Worm (Caenorhabditis elegans): ENCODE results near the gene R02F2.1.

Gene R02F2.1

ce11 chrIII:5499942-5500341 lies 1.7 kb upstream of the R02F2.1 start:
- TF ChIP-seq unc-55 (GFP tag; optimal IDR thresholded peaks at IDR 0.05) (no peak), nhr-11 (tag; optimal IDR thresholded peaks at IDR 0.05) (no peak), zag-1 (tag; optimal IDR thresholded peaks at IDR 0.05) (no peak), sma-3 (GFP tag; optimal IDR thresholded peaks at IDR 0.05) (no peak), gmeb-1 (tag; optimal IDR thresholded peaks at IDR 0.05) (no peak), nhr-25 (tag; optimal IDR thresholded peaks at IDR 0.05) (no peak), egl-27 (tag; optimal IDR thresholded peaks at IDR 0.05) (no peak), ZK546.5 (tag; optimal IDR thresholded peaks at IDR 0.05) (no peak), ztf-11 (tag; optimal IDR thresholded peaks at IDR 0.05) (no peak), blmp-1 (tag; optimal IDR thresholded peaks at IDR 0.05; ENCODE audit: insufficient read depth) (no peak), mdl-1 (tag; optimal IDR thresholded peaks at IDR 0.05) (no peak), nhr-21 (tag; optimal IDR thresholded peaks at IDR 0.05) (no peak), sma-9 (GFP tag; optimal IDR thresholded peaks at IDR 0.05) (no peak), sma-9 (tag; optimal IDR thresholded peaks at IDR 0.05) (no peak)

- TF ChIP-seq sma-3 (GFP tag; optimal IDR thresholded peaks at IDR 0.05) (no peak), nhr-21 (tag; optimal IDR thresholded peaks at IDR 0.05) (peak; percentile 47), lsy-2 (tag; optimal IDR thresholded peaks at IDR 0.05) (peak in 1 of 2 experiments; percentile 39)
These were observed 953 bp upstream of the R02F2.1 start for ce11 chrIII:5500732-5501131.

ce11 chrIII:5502915-5503575 lies 1.4 kb downstream of the R02F2.1 start:
- no peak for TF ChIP-seq nhr-23 (tag; optimal IDR thresholded peaks at IDR 0.05)
- TF ChIP-seq aly-2 (tag; optimal IDR thresholded peaks at IDR 0.05), result no peak
- peak; percentile 74 for TF ChIP-seq C34F6.9 (tag; optimal IDR thresholded peaks at IDR 0.05)
- no peak for TF ChIP-seq unc-62 (GFP tag; optimal IDR thresholded peaks at IDR 0.05)
- TF ChIP-seq crh-2 (tag; optimal IDR thresholded peaks at IDR 0.05), result peak; percentile 95
- peak; percentile 56 to 67 for TF ChIP-seq mdl-1 (tag; optimal IDR thresholded peaks at IDR 0.05)
- peak; percentile 8 for TF ChIP-seq egl-27 (tag; optimal IDR thresholded peaks at IDR 0.05)
- TF ChIP-seq peb-1 (tag; optimal IDR thresholded peaks at IDR 0.05), result no peak
- peak; percentile 61 for TF ChIP-seq Y55F3AM.14 (GFP tag; optimal IDR thresholded peaks at IDR 0.05)
- TF ChIP-seq sma-3 (GFP tag; optimal IDR thresholded peaks at IDR 0.05), result peak; percentile 68
- TF ChIP-seq ztf-1 (GFP tag; conservative IDR thresholded peaks at IDR 0.05), result no peak
- no peak for TF ChIP-seq alr-1 (tag; optimal IDR thresholded peaks at IDR 0.05)
- TF ChIP-seq sma-9 (GFP tag; optimal IDR thresholded peaks at IDR 0.05), result peak; percentile 68
- TF ChIP-seq sma-9 (tag; optimal IDR thresholded peaks at IDR 0.05), result no peak
- TF ChIP-seq sem-4 (tag; optimal IDR thresholded peaks at IDR 0.05), result peak; percentile 45
- no peak for TF ChIP-seq ceh-16 (tag; optimal IDR thresholded peaks at IDR 0.05)
- TF ChIP-seq lin-39 (tag; optimal IDR thresholded peaks at IDR 0.05), result no peak
- peak; percentile 9 for TF ChIP-seq lin-11 (tag; optimal IDR thresholded peaks at IDR 0.05)
- peak; percentile 94 for TF ChIP-seq nhr-129 (tag; optimal IDR thresholded peaks at IDR 0.05)
- peak; percentile 16 for TF ChIP-seq nhr-10 (tag; optimal IDR thresholded peaks at IDR 0.05)
- TF ChIP-seq ceh-82 (tag; optimal IDR thresholded peaks at IDR 0.05), result no peak
- TF ChIP-seq nhr-77 (tag; optimal IDR thresholded peaks at IDR 0.05), result no peak
- TF ChIP-seq unc-39 (tag; optimal IDR thresholded peaks at IDR 0.05), result no peak
- TF ChIP-seq lsy-2 (tag; optimal IDR thresholded peaks at IDR 0.05), result peak; percentile 13 to 61
- TF ChIP-seq nhr-25 (tag; optimal IDR thresholded peaks at IDR 0.05), result peak; percentile 92
- TF ChIP-seq mab-5 (tag; optimal IDR thresholded peaks at IDR 0.05), result no peak
- TF ChIP-seq lin-13 (GFP tag; optimal IDR thresholded peaks at IDR 0.05), result no peak
- TF ChIP-seq ztf-4 (tag; optimal IDR thresholded peaks at IDR 0.05), result peak; percentile 26
- peak; percentile 50 for TF ChIP-seq blmp-1 (tag; optimal IDR thresholded peaks at IDR 0.05; ENCODE audit: insufficient read depth)
- TF ChIP-seq fos-1 (tag; optimal IDR thresholded peaks at IDR 0.05), result peak; percentile 62
- peak; percentile 68 for TF ChIP-seq unc-55 (GFP tag; optimal IDR thresholded peaks at IDR 0.05)
- TF ChIP-seq ztf-11 (tag; optimal IDR thresholded peaks at IDR 0.05), result no peak
- no peak for TF ChIP-seq snpc-4 (tag; optimal IDR thresholded peaks at IDR 0.05)
- TF ChIP-seq ZK546.5 (tag; optimal IDR thresholded peaks at IDR 0.05), result no peak
- peak; percentile 33 for TF ChIP-seq zag-1 (tag; optimal IDR thresholded peaks at IDR 0.05)
- TF ChIP-seq R02D3.7 (tag; optimal IDR thresholded peaks at IDR 0.05), result no peak
- TF ChIP-seq dmd-4 (tag; optimal IDR thresholded peaks at IDR 0.05), result no peak
- TF ChIP-seq nhr-6 (tag; optimal IDR thresholded peaks at IDR 0.05), result peak; percentile 64
- no peak for TF ChIP-seq mbf-1 (tag; optimal IDR thresholded peaks at IDR 0.05)
- TF ChIP-seq nhr-237 (tag; optimal IDR thresholded peaks at IDR 0.05), result no peak
- no peak for TF ChIP-seq nhr-12 (tag; optimal IDR thresholded peaks at IDR 0.05)
- peak; percentile 74 for TF ChIP-seq nhr-21 (tag; optimal IDR thresholded peaks at IDR 0.05)
- TF ChIP-seq elt-1 (tag; optimal IDR thresholded peaks at IDR 0.05), result peak; percentile 71
- TF ChIP-seq elt-3 (tag; optimal IDR thresholded peaks at IDR 0.05), result no peak
- TF ChIP-seq F13H6.1 (tag; optimal IDR thresholded peaks at IDR 0.05), result peak; percentile 35
- no peak for TF ChIP-seq skn-1 (tag; optimal IDR thresholded peaks at IDR 0.05)
- TF ChIP-seq gmeb-1 (tag; optimal IDR thresholded peaks at IDR 0.05), result peak; percentile 52
- no peak for TF ChIP-seq nhr-11 (tag; optimal IDR thresholded peaks at IDR 0.05)

Measured in whole organism, L2 larva.